Worm (Caenorhabditis elegans) whole organism, young adult: ENCODE measurements around the gene F49E12.8.

Source experiments
- B0019.2 ChIP-seq: fragments of 200-800 bp; sonication (Bioruptor generic); conservative IDR thresholded peaks from 2 replicates; pipeline ENCODE4 v1.3.6; 2022; ENCODE audit warnings: missing genetic modification reagents, missing genetic modification characterization, missing compliant biosample characterization
- B0336.3 ChIP-seq: fragments of 200-800 bp; sonication (Bioruptor generic); IDR thresholded peaks from 2 replicates; pipeline ENCODE4 v1.3.6; 2022; ENCODE audit warnings: missing genetic modification characterization, missing compliant biosample characterization
- F23B12.7 ChIP-seq: sonication (generic microtip); optimal IDR thresholded peaks from 2 replicates; lab custom pipeline; 2017; ENCODE audit warnings: missing genetic modification characterization, mild to moderate bottlenecking, missing compliant biosample characterization, antibody characterized with exemption, moderate library complexity; ENCODE audit not compliant: insufficient read depth
- F55B11.4 ChIP-seq: sonication (generic microtip); optimal IDR thresholded peaks from 2 replicates; lab custom pipeline; 2016; ENCODE audit warnings: missing compliant biosample characterization, missing genetic modification characterization, borderline replicate concordance; ENCODE audit not compliant: insufficient read depth
- T26A5.8 ChIP-seq: sonication (generic microtip); optimal IDR thresholded peaks from 2 replicates; lab custom pipeline; 2016; ENCODE audit warnings: missing genetic modification characterization, missing compliant biosample characterization
- Y56A3A.18 ChIP-seq: fragments of 200-800 bp; sonication (Bioruptor generic); IDR thresholded peaks from 2 replicates; pipeline ENCODE4 v1.3.6; 2022; ENCODE audit warnings: missing genetic modification reagents, missing genetic modification characterization, missing compliant biosample characterization
- akir-1 ChIP-seq: fragments of 200-800 bp; sonication (Bioruptor generic); optimal IDR thresholded peaks from 2 replicates; lab custom pipeline; 2018; ENCODE audit warnings: mild to moderate bottlenecking, missing genetic modification characterization, moderate library complexity, missing compliant biosample characterization
- athp-1 ChIP-seq: sonication (generic microtip); optimal IDR thresholded peaks from 2 replicates; lab custom pipeline; 2017; ENCODE audit warnings: mild to moderate bottlenecking, missing genetic modification characterization, missing compliant biosample characterization
- attf-6 ChIP-seq: fragments of 200-800 bp; sonication (Bioruptor generic); IDR thresholded peaks from 2 replicates; pipeline ENCODE4 v1.3.6; 2022; ENCODE audit warnings: missing genetic modification reagents, missing genetic modification characterization, missing compliant biosample characterization
- bed-2 ChIP-seq: fragments of 200-800 bp; sonication (Bioruptor generic); IDR thresholded peaks from 2 replicates; pipeline ENCODE4 v1.3.6; 2022; ENCODE audit warnings: missing genetic modification reagents, missing genetic modification characterization, missing compliant biosample characterization
- ccch-3 ChIP-seq: fragments of 200-800 bp; sonication (Bioruptor generic); optimal IDR thresholded peaks from 2 replicates; lab custom pipeline; 2018; ENCODE audit warnings: mild to moderate bottlenecking, missing genetic modification characterization, missing compliant biosample characterization
- ceh-100 ChIP-seq: fragments of 200-800 bp; sonication (Bioruptor generic); IDR thresholded peaks from 2 replicates; pipeline ENCODE4 v1.3.6; 2022; ENCODE audit warnings: missing genetic modification reagents, missing genetic modification characterization, missing compliant biosample characterization
- ceh-79 ChIP-seq: sonication (generic microtip); optimal IDR thresholded peaks from 2 replicates; lab custom pipeline; 2017; ENCODE audit warnings: mild to moderate bottlenecking, missing genetic modification characterization, missing compliant biosample characterization
- ceh-91 ChIP-seq: fragments of 200-800 bp; sonication (Bioruptor generic); IDR thresholded peaks from 2 replicates; pipeline ENCODE4 v1.3.6; 2022; ENCODE audit warnings: missing genetic modification reagents, missing genetic modification characterization, missing compliant biosample characterization
- dox-1 ChIP-seq: fragments of 200-800 bp; sonication (Bioruptor generic); IDR thresholded peaks from 2 replicates; pipeline ENCODE4 v1.3.6; 2022; ENCODE audit warnings: missing genetic modification reagents, missing genetic modification characterization, missing compliant biosample characterization
- dpff-1 ChIP-seq: sonication (generic microtip); optimal IDR thresholded peaks from 2 replicates; lab custom pipeline; 2017; ENCODE audit warnings: mild to moderate bottlenecking, missing genetic modification characterization, missing compliant biosample characterization
- dpl-1 ChIP-seq: fragments of 150-350 bp; optimal IDR thresholded peaks from 2 replicates; lab custom pipeline; 2014; ENCODE audit warnings: missing biosample characterization, missing genetic modification reagents, missing genetic modification characterization
- him-1 ChIP-seq: sonication (generic microtip); optimal IDR thresholded peaks from 2 replicates; lab custom pipeline; 2016; ENCODE audit warnings: missing genotype, missing genetic modification reagents, missing genetic modification characterization, missing compliant biosample characterization
- hlh-12 ChIP-seq: sonication (generic microtip); optimal IDR thresholded peaks from 2 replicates; lab custom pipeline; 2016; ENCODE audit warnings: missing genetic modification characterization, missing compliant biosample characterization
- hlh-26 ChIP-seq: fragments of 200-800 bp; sonication (Bioruptor generic); conservative IDR thresholded peaks from 2 replicates; pipeline ENCODE4 v1.3.6; 2022; ENCODE audit warnings: missing genetic modification reagents, missing genetic modification characterization, missing compliant biosample characterization
- hmg-1.2 ChIP-seq: fragments of 200-800 bp; sonication (Bioruptor generic); IDR thresholded peaks from 2 replicates; pipeline ENCODE4 v1.3.6; 2022; ENCODE audit warnings: missing genetic modification reagents, missing genetic modification characterization, missing compliant biosample characterization
- hmg-20 ChIP-seq: fragments of 200-800 bp; sonication (Bioruptor generic); IDR thresholded peaks from 2 replicates; pipeline ENCODE4 v1.3.6; 2022; ENCODE audit warnings: missing genetic modification reagents, missing genetic modification characterization, missing compliant biosample characterization
- let-526 ChIP-seq: fragments of 200-800 bp; sonication (Bioruptor generic); IDR thresholded peaks from 2 replicates; pipeline ENCODE4 v1.3.6; 2022; ENCODE audit warnings: missing genetic modification reagents, missing genetic modification characterization, missing compliant biosample characterization
- let-607 ChIP-seq, 2 experiments: fragments of 200-800 bp in 1 of 2; sonication (Bioruptor generic) in 1 of 2; sonication (generic microtip) in 1 of 2; optimal IDR thresholded peaks; 2 replicates each; lab custom pipeline; 2016 to 2018; ENCODE audit warnings: mild to moderate bottlenecking in 2 of 2, missing compliant biosample characterization in 2 of 2, missing genetic modification characterization in 2 of 2, moderate library complexity in 2 of 2, missing genotype in 1 of 2
- lin-35 ChIP-seq, 3 experiments: fragments of 150-350 bp in 2 of 3; sonication (generic microtip) in 1 of 3; optimal IDR thresholded peaks; 2 replicates each; lab custom pipeline; 2014 to 2018; ENCODE audit warnings: missing biosample characterization in 3 of 3, missing genetic modification characterization in 3 of 3, missing genetic modification reagents in 3 of 3
- lsy-27 ChIP-seq: sonication (generic microtip); optimal IDR thresholded peaks from 2 replicates; lab custom pipeline; 2017; ENCODE audit warnings: missing genetic modification characterization, mild to moderate bottlenecking, missing compliant biosample characterization, antibody characterized with exemption, missing genotype, borderline replicate concordance; ENCODE audit not compliant: insufficient read depth
- madf-10 ChIP-seq: sonication (generic microtip); optimal IDR thresholded peaks from 2 replicates; lab custom pipeline; 2016; ENCODE audit warnings: mild to moderate bottlenecking, missing genetic modification characterization, missing compliant biosample characterization
- madf-3 ChIP-seq: fragments of 200-800 bp; sonication (Bioruptor generic); IDR thresholded peaks from 2 replicates; pipeline ENCODE4 v1.3.6; 2022; ENCODE audit warnings: missing genetic modification reagents, missing genetic modification characterization, missing compliant biosample characterization
- mes-4 ChIP-seq: sonication (generic microtip); optimal IDR thresholded peaks from 2 replicates; lab custom pipeline; 2016; ENCODE audit warnings: missing genotype, missing genetic modification characterization, missing compliant biosample characterization
- pbrm-1 ChIP-seq: fragments of 200-800 bp; sonication (Bioruptor generic); IDR thresholded peaks from 2 replicates; pipeline ENCODE4 v1.3.6; 2022; ENCODE audit warnings: missing genetic modification reagents, missing genetic modification characterization, missing compliant biosample characterization
- sdz-38 ChIP-seq: sonication (generic microtip); optimal IDR thresholded peaks from 2 replicates; lab custom pipeline; 2016; ENCODE audit warnings: missing genotype, missing genetic modification characterization, missing compliant biosample characterization
- snpc-1.1 ChIP-seq: sonication (generic microtip); optimal IDR thresholded peaks from 2 replicates; lab custom pipeline; 2017; ENCODE audit warnings: missing genetic modification characterization, mild to moderate bottlenecking, missing compliant biosample characterization, antibody characterized with exemption, moderate library complexity, missing genotype, missing genetic modification reagents; ENCODE audit not compliant: insufficient read depth
- snpc-3.4 ChIP-seq: sonication (generic microtip); optimal IDR thresholded peaks from 2 replicates; lab custom pipeline; 2017; ENCODE audit warnings: missing genetic modification characterization, mild to moderate bottlenecking, missing compliant biosample characterization, antibody characterized with exemption, moderate library complexity, missing genotype, missing genetic modification reagents
- snpc-4 ChIP-seq, 5 experiments: fragments of 150-350 bp in 1 of 5; sonication (generic microtip) in 4 of 5; optimal IDR thresholded peaks; 2 replicates each; lab custom pipeline; 2014 to 2018; ENCODE audit warnings: missing genetic modification characterization in 5 of 5, missing biosample characterization in 3 of 5, antibody characterized with exemption in 2 of 5, mild to moderate bottlenecking in 2 of 5, missing compliant biosample characterization in 2 of 5, missing genotype in 2 of 5, moderate library complexity in 2 of 5, missing genetic modification reagents in 1 of 5
- tbp1 ChIP-seq: fragments of 200-800 bp; sonication (Bioruptor generic); optimal IDR thresholded peaks from 2 replicates; lab custom pipeline; 2018; ENCODE audit warnings: mild to moderate bottlenecking, missing genetic modification characterization, missing compliant biosample characterization
- tbx-9 ChIP-seq: sonication (generic microtip); optimal IDR thresholded peaks from 2 replicates; lab custom pipeline; 2016; ENCODE audit warnings: borderline replicate concordance, missing genetic modification characterization, inconsistent platforms, missing compliant biosample characterization
- zfh-2 ChIP-seq: fragments of 200-800 bp; sonication (Bioruptor generic); conservative IDR thresholded peaks from 2 replicates; pipeline ENCODE4 v1.3.6; 2022; ENCODE audit warnings: missing genetic modification reagents, missing genetic modification characterization, missing compliant biosample characterization

Gene F49E12.8

DNA sequence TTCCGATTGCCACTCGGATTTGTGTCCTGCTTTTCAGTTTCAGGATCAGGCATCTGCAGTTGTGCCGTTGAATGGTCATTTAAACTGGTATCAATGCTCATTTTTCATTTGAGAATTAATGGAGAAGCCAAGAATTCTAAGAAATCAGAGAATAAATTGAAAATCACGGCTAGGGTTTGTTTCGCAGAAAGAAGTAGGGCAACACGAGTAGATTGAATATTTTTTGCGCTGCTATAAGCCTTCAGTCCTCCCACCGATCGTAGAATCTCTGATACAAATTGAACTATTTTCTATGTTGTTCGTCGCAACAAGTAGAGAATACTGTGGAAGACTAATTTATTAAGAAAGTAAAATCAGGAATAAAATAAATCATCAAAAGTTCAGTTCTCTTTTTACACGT lies 42.9 kb upstream of the F49E12.8 start, which contains the start of gene acp-3 (continued):
- TF ChIP-seq B0019.2 (GFP tag; lab: Robert Waterston, UW) (no peak), ceh-79 (tag; lab: Kevin White, UChicago) (no peak)
- TF ChIP-seq, all 124 proteins: peak for 0

ce11 chrII:8435005-8435404 lies 40.9 kb upstream of the F49E12.8 start, which contains the start of gene acp-4:
acp-4 (minus strand) TSS chrII:8435105.
- TF ChIP-seq B0336.3 (no peak), F23B12.7 (tag; lab: Kevin White, UChicago) (no peak), dpff-1 (tag; lab: Kevin White, UChicago) (no peak), mes-4 (tag; lab: Kevin White, UChicago) (no peak), hmg-20 (no peak), lin-35 (GFP tag; optimal IDR thresholded peaks at IDR 0.05; lab: Kevin White, UChicago) (no peak), lsy-27 (tag; lab: Kevin White, UChicago) (no peak), akir-1 (GFP tag; lab: Kevin White, UChicago) (no peak), F55B11.4 (tag; lab: Kevin White, UChicago) (no peak)

ce11 chrII:8432949-8433348 lies 38.8 kb upstream of the F49E12.8 start:
- TF ChIP-seq snpc-1.1 (tag; lab: Kevin White, UChicago) (peak; percentile 51), snpc-4 (GFP tag; optimal IDR thresholded peaks at IDR 0.05; lab: Kevin White, UChicago) (peak; percentile 33), snpc-4 (tag; optimal IDR thresholded peaks at IDR 0.05; lab: Kevin White, UChicago) (peak in 2 of 4 experiments; percentile 55 to 85), pbrm-1 (GFP tag; lab: Robert Waterston, UW) (peak; percentile 61), hmg-1.2 (GFP tag; lab: Robert Waterston, UW) (peak; percentile 46), attf-6 (GFP tag; lab: Robert Waterston, UW) (0 out of 2 replicates have a peak, but pooled peaks have one; percentile 67)

- TF ChIP-seq dpl-1 = no peak
- no peak for TF ChIP-seq tbx-9 (tag; lab: Kevin White, UChicago)
- TF ChIP-seq tbp1 = no peak
- TF ChIP-seq F23B12.7 (tag; lab: Kevin White, UChicago) = no peak
- TF ChIP-seq ceh-91 (GFP tag; lab: Robert Waterston, UW) = no peak
Observed at ce11 chrII:8431954-8432353, 37.8 kb upstream of the F49E12.8 start, which contains the start of gene acp-2. acp-2 (minus strand) TSS chrII:8432054.

DNA sequence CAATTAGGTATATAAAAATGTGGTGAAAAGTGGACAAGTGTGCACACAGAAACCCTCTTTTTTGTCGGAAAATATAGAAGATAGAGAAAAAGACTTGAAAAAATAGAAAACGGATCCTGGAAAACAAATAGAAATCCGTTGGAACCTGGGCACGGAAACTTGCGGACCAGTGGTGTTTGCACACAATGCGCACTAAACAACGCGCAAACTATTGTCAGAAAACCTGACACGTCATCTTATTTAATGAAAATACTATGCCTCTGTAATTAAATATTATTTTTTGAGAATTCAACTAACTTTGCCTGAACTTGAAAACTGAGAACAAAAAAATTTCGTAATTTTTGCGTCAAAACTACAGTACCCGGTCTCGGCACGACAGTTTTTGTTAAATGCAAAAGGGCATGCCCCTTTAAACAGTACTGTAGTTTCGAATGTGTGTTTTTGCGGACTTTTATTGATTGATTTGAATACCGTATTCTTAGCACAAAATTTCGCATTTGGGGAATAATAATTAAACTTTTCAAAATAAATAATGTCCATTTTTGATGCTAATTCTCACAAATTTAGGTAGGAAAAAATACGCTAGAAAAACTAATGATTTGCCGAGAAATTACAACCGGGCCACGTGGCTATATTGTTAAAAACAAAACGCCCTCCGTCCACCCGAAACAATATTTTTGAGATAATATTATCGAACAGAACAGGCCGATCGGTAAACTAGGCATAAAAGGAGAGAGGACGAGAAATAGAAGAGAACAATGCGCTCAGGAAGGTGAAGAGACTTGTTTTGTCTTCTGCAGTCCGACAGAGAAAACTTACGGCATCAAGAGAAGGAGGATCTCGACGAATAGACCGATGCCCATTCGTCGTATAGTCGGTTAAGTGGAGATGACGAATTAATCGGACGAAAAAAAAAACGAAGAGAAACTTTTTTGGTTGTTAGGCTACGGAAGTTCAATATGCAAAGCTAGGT lies 35.1 kb upstream of the F49E12.8 start:
- TF ChIP-seq pbrm-1 (GFP tag; lab: Robert Waterston, UW) (no peak), bed-2 (GFP tag; lab: Robert Waterston, UW) (no peak), F23B12.7 (tag; lab: Kevin White, UChicago) (no peak), madf-3 (no peak), hlh-26 (GFP tag; lab: Robert Waterston, UW) (no peak), T26A5.8 (tag; lab: Kevin White, UChicago) (no peak), madf-10 (tag; lab: Kevin White, UChicago) (no peak), let-607 (tag; optimal IDR thresholded peaks at IDR 0.05; lab: Kevin White, UChicago) (peak; percentile 79 to 85), ccch-3 (GFP tag; lab: Kevin White, UChicago) (no peak), him-1 (tag; lab: Kevin White, UChicago) (no peak), zfh-2 (GFP tag; lab: Robert Waterston, UW) (no peak), snpc-3.4 (tag; lab: Kevin White, UChicago) (peak; percentile 38), sdz-38 (tag; lab: Kevin White, UChicago) (no peak), ceh-79 (tag; lab: Kevin White, UChicago) (no peak), Y56A3A.18 (GFP tag; lab: Robert Waterston, UW) (no peak), hlh-12 (tag; lab: Kevin White, UChicago) (no peak), let-526 (GFP tag; lab: Robert Waterston, UW) (no peak), ceh-100 (GFP tag; lab: Robert Waterston, UW) (no peak), athp-1 (tag; lab: Kevin White, UChicago) (peak; percentile 98), dox-1 (GFP tag; lab: Robert Waterston, UW) (no peak; the same call in 1 of the 2 replicates)
